Fruit fly (Drosophila melanogaster): ENCODE data around the gene CG43349.

Gene CG43349

dm6 chr2L:1183799-1184198, 16.2 kb upstream of the CG43349 start, which contains the start of the genes CG5126 and Tgt (continued):
- TF ChIP-seq Ets65A (GFP tag) (no peak), CG17912 (GFP tag; optimal IDR thresholded peaks at IDR 0.05) (no peak), CG6175 (GFP tag; IDR thresholded peaks at IDR 0.05) (no peak), Gug (GFP tag; IDR thresholded peaks at IDR 0.05) (no peak), CG12942 (GFP tag; optimal IDR thresholded peaks at IDR 0.05) (no peak), sima (GFP tag; optimal IDR thresholded peaks at IDR 0.05) (no peak), CG9797 (GFP tag; optimal IDR thresholded peaks at IDR 0.05) (peak; percentile 63), CG10366 (GFP tag; IDR thresholded peaks at IDR 0.05) (no peak), HmgZ (tag; optimal IDR thresholded peaks at IDR 0.05) (peak; percentile 26), Hr3 (GFP tag; optimal IDR thresholded peaks at IDR 0.05) (no peak), CG10979 (tag; optimal IDR thresholded peaks at IDR 0.05) (peak; percentile 54), CG14710 (tag; optimal IDR thresholded peaks at IDR 0.05) (peak; percentile 8), CG3163 (GFP tag; optimal IDR thresholded peaks at IDR 0.05) (no peak), btn (GFP tag; optimal IDR thresholded peaks at IDR 0.05) (no peak), CG2712 (tag; optimal IDR thresholded peaks at IDR 0.05) (no peak), schlank (tag; optimal IDR thresholded peaks at IDR 0.05) (no peak), CG12155 (GFP tag; optimal IDR thresholded peaks at IDR 0.05) (no peak), CG8765 (GFP tag; IDR thresholded peaks at IDR 0.05) (no peak), CG2129 (GFP tag; IDR thresholded peaks at IDR 0.05; ENCODE audit: partially characterized antibody) (no peak), CG11723 (GFP tag; optimal IDR thresholded peaks at IDR 0.05) (no peak), Scr (GFP tag; IDR thresholded peaks at IDR 0.05; ENCODE audit: partially characterized antibody) (peak; percentile 59), CG15269 (tag; optimal IDR thresholded peaks at IDR 0.05) (no peak), nerfin-2 (GFP tag; IDR thresholded peaks at IDR 0.05; ENCODE audit: partially characterized antibody) (peak; percentile 25; the same call in 1 of the 2 replicates), CG4854 (GFP tag; optimal IDR thresholded peaks at IDR 0.05) (no peak), ind (GFP tag; optimal IDR thresholded peaks at IDR 0.05) (no peak), CG34376 (GFP tag; optimal IDR thresholded peaks at IDR 0.05) (no peak), CG12071 (GFP tag; optimal IDR thresholded peaks at IDR 0.05) (no peak), CG7372 (GFP tag; IDR thresholded peaks at IDR 0.05) (no peak), ranshi (GFP tag; IDR thresholded peaks at IDR 0.05) (no peak), Med (GFP tag) (peak; percentile 60), CG17361 (GFP tag; IDR thresholded peaks at IDR 0.05) (no peak), CG8359 (GFP tag; optimal IDR thresholded peaks at IDR 0.05; ENCODE audit: borderline replicate concordance) (no peak), CG17385 (GFP tag; optimal IDR thresholded peaks at IDR 0.05) (no peak), gfzf (GFP tag; optimal IDR thresholded peaks at IDR 0.05) (peak; percentile 80), amos (GFP tag; IDR thresholded peaks at IDR 0.05; ENCODE audit: partially characterized antibody) (peak; percentile 67; the same call in 1 of the 2 replicates), Chrac-16 (GFP tag; optimal IDR thresholded peaks at IDR 0.05) (no peak), gsb-n (tag; optimal IDR thresholded peaks at IDR 0.05) (no peak), CG18619 (GFP tag; optimal IDR thresholded peaks at IDR 0.05) (no peak), CG7357 (GFP tag; IDR thresholded peaks at IDR 0.05) (no peak), CG15514 (GFP tag; optimal IDR thresholded peaks at IDR 0.05) (peak; percentile 79), D19B (GFP tag; optimal IDR thresholded peaks at IDR 0.05) (no peak), nmo (GFP tag; optimal IDR thresholded peaks at IDR 0.05) (no peak), eyg (GFP tag; optimal IDR thresholded peaks at IDR 0.05) (no peak), Eip74EF (GFP tag; optimal IDR thresholded peaks at IDR 0.05) (no peak), Elba2 (GFP tag; optimal IDR thresholded peaks at IDR 0.05) (no peak), CG13296 (GFP tag; optimal IDR thresholded peaks at IDR 0.05) (no peak), Sin3A (optimal IDR thresholded peaks at IDR 0.05) (peak; percentile 5), Xbp1 (GFP tag; optimal IDR thresholded peaks at IDR 0.05) (no peak), Fer2 (tag; optimal IDR thresholded peaks at IDR 0.05) (no peak), Nf-YB (GFP tag; optimal IDR thresholded peaks at IDR 0.05) (no peak), mirr (GFP tag; optimal IDR thresholded peaks at IDR 0.05) (no peak)

All from whole organism, embryonic.